Fruit fly (Drosophila melanogaster): Measurements from ENCODE around the gene CG15011.

DNA sequence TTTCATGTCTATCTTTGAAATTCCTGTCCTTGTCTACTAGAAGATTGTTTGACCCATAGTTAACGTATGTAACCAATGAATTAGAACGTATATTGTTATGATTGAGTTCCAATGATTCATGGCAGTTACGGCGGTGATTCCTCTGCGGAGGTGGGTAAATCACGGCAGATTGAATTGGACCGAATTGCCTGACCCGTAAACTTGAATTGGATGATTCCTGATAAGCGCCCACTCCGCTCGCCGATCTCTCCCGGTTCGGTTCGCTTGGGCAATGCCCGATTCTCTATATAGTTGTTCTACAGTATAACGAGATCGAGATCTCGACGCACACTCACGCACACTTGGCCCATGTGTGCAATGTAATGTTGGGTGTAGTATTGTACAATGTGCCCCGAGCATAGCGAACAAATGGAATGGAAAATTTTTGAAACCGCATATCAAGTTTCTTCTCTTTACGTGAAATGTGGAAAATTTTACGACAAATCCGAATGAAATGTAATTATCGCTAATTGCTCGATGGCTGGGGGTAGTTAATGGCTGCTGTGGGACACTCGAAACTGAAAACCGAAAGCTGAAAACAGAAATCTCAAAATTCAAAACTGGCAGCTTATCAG, 27.4 kb downstream of the CG15011 start:
- TF ChIP-seq ttk (optimal IDR thresholded peaks at IDR 0.05) (no peak), psq (optimal IDR thresholded peaks at IDR 0.05) (no peak)
